4 fruit fly cellular contexts compared by ENCODE assay signal in the genomic region with DNA sequence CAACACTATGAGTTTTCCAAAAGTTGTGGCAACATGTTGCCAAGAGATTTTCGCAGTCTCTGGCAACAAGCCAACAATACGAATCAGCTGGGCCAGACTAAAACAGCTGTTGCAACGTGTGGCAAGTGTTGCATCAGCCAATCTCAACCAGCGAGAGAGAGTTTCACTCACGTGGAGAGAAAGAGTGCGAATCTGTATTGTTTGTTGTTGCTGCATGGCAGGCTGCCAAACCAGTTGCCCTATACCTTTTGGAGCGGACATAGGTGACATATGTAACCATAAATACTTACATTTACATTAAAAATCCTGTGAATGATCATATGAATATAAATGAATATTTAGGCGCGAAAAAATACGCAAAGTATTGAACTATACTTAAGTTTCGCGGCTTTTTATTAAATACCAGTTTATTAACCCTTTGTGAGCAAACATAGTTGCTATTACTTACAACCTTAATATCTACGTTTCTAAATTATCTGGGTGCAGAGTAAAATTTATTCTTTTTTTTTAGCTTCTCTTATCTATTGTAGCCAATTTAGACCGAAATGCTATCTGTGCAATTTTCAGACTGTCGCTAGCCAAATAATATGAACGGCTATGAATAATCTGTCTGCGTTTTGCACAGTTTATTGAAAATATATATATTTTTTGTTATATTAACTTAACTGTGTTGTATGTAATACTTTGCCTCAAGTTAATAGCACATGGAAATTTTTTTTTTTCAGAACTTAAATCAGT.
A peak's percentile ranks its signal among the peaks of the same experiment; 100 is the strongest.
TF ChIP-seq lines count a peak whose summit lies in the region.

No protein-coding gene starts in this region.

TF ChIP-seq in whole organism, embryonic, 481 proteins besides CTCF, POLR2A, EP300 and RAD21 (continued from another document and continues in another):
- TF ChIP-seq NK7.1 (GFP tag; optimal IDR thresholded peaks at IDR 0.05; lab: Kevin White, UChicago) (peak; percentile 7), CG9932 (GFP tag; IDR thresholded peaks at IDR 0.05; lab: Robert Waterston, UW) (peak; percentile 14; the same call in 1 of the 2 replicates), stwl (tag; optimal IDR thresholded peaks at IDR 0.05; lab: Kevin White, UChicago) (no peak), CG10366 (GFP tag; IDR thresholded peaks at IDR 0.05; lab: Robert Waterston, UW) (peak; percentile 23; the same call in 1 of the 2 replicates), Lpt (GFP tag; optimal IDR thresholded peaks at IDR 0.05; lab: Kevin White, UChicago) (no peak), CG13624 (GFP tag; optimal IDR thresholded peaks at IDR 0.05; lab: Kevin White, UChicago) (no peak), Xbp1 (GFP tag; optimal IDR thresholded peaks at IDR 0.05; lab: Kevin White, UChicago) (peak; percentile 24), CG4424 (GFP tag; optimal IDR thresholded peaks at IDR 0.05; lab: Kevin White, UChicago) (peak; percentile 36), gem (tag; optimal IDR thresholded peaks at IDR 0.05; lab: Kevin White, UChicago) (peak; percentile 18), CG15601 (tag; optimal IDR thresholded peaks at IDR 0.05; lab: Kevin White, UChicago) (no peak), btn (GFP tag; optimal IDR thresholded peaks at IDR 0.05; lab: Kevin White, UChicago) (no peak), CG1603 (tag; optimal IDR thresholded peaks at IDR 0.05; lab: Kevin White, UChicago) (peak; percentile 30), CG15479 (GFP tag; optimal IDR thresholded peaks at IDR 0.05; lab: Kevin White, UChicago) (peak; percentile 61), Hmx (GFP tag; optimal IDR thresholded peaks at IDR 0.05; lab: Kevin White, UChicago) (peak; percentile 39), CoRest (tag; optimal IDR thresholded peaks at IDR 0.05; lab: Kevin White, UChicago) (peak; percentile 17), ara (GFP tag; IDR thresholded peaks at IDR 0.05; lab: Robert Waterston, UW) (no peak), Dll (GFP tag; IDR thresholded peaks at IDR 0.05; lab: Robert Waterston, UW; ENCODE audit: partially characterized antibody) (0 out of 4 replicates have a peak, but pooled peaks have one; percentile 16), CG30403 (GFP tag; optimal IDR thresholded peaks at IDR 0.05; lab: Kevin White, UChicago) (peak; percentile 36), cg (GFP tag; optimal IDR thresholded peaks at IDR 0.05; lab: Kevin White, UChicago) (peak; percentile 9), E2f1 (GFP tag; IDR thresholded peaks at IDR 0.05; lab: Robert Waterston, UW) (0 out of 2 replicates have a peak, but pooled peaks have one; percentile 16), CG13424 (tag; optimal IDR thresholded peaks at IDR 0.05; lab: Kevin White, UChicago) (peak; percentile 31), CG7357 (GFP tag; IDR thresholded peaks at IDR 0.05; lab: Robert Waterston, UW) (no peak), CG10274 (GFP tag; optimal IDR thresholded peaks at IDR 0.05; lab: Kevin White, UChicago) (peak; percentile 94), CG10462 (GFP tag; optimal IDR thresholded peaks at IDR 0.05; lab: Kevin White, UChicago) (peak; percentile 20), Trl (optimal IDR thresholded peaks at IDR 0.05; lab: Kevin White, UChicago) (peak; percentile 25 to 57), Trl (GFP tag; optimal IDR thresholded peaks at IDR 0.05; lab: Kevin White, UChicago) (no peak), CG12659 (GFP tag; optimal IDR thresholded peaks at IDR 0.05; lab: Kevin White, UChicago) (peak; percentile 6), Sox100B (GFP tag; optimal IDR thresholded peaks at IDR 0.05; lab: Kevin White, UChicago) (peak; percentile 37), CG2712 (tag; optimal IDR thresholded peaks at IDR 0.05; lab: Kevin White, UChicago) (peak; percentile 9)

TF ChIP-seq in whole organism, prepupa, 60 proteins besides CTCF, POLR2A, EP300 and RAD21 (continued from another document and continues in another):
- TF ChIP-seq CG6792 (GFP tag; optimal IDR thresholded peaks at IDR 0.05; lab: Kevin White, UChicago): peak; percentile 34
- peak; percentile 71 for TF ChIP-seq Sox102F (GFP tag; optimal IDR thresholded peaks at IDR 0.05; lab: Kevin White, UChicago)
- TF ChIP-seq CG11902 (GFP tag; optimal IDR thresholded peaks at IDR 0.05; lab: Kevin White, UChicago): no peak
- TF ChIP-seq CG3032 (tag; optimal IDR thresholded peaks at IDR 0.05; lab: Kevin White, UChicago): peak; percentile 61
- TF ChIP-seq Sox14 (GFP tag; optimal IDR thresholded peaks at IDR 0.05; lab: Kevin White, UChicago): peak; percentile 54
- TF ChIP-seq fkh (GFP tag; optimal IDR thresholded peaks at IDR 0.05; lab: Kevin White, UChicago): no peak
- TF ChIP-seq net (GFP tag; optimal IDR thresholded peaks at IDR 0.05; lab: Kevin White, UChicago): peak; percentile 50
- TF ChIP-seq CG8119 (GFP tag; IDR thresholded peaks at IDR 0.05; lab: Robert Waterston, UW): peak; percentile 52
- peak; percentile 30 for TF ChIP-seq CG6808 (GFP tag; optimal IDR thresholded peaks at IDR 0.05; lab: Kevin White, UChicago)
- TF ChIP-seq CG34406 (GFP tag; optimal IDR thresholded peaks at IDR 0.05; lab: Kevin White, UChicago): peak; percentile 42
- peak; percentile 81 for TF ChIP-seq CG6163 (GFP tag; IDR thresholded peaks at IDR 0.05; lab: Robert Waterston, UW)
- peak; percentile 36 for TF ChIP-seq CG11762 (GFP tag; optimal IDR thresholded peaks at IDR 0.05; lab: Kevin White, UChicago; ENCODE audit: insufficient read depth)
- TF ChIP-seq Hr38 (GFP tag; optimal IDR thresholded peaks at IDR 0.05; lab: Kevin White, UChicago): no peak
- peak; percentile 11 to 25 for TF ChIP-seq ss (GFP tag; optimal IDR thresholded peaks at IDR 0.05; lab: Kevin White, UChicago)
- peak; percentile 45 for TF ChIP-seq CG31627 (GFP tag; optimal IDR thresholded peaks at IDR 0.05; lab: Kevin White, UChicago)
- TF ChIP-seq Eip93F (GFP tag; optimal IDR thresholded peaks at IDR 0.05; lab: Kevin White, UChicago): no peak
- TF ChIP-seq Eip75B (GFP tag; optimal IDR thresholded peaks at IDR 0.05; lab: Kevin White, UChicago): peak; percentile 57
- peak; percentile 61 for TF ChIP-seq CG6276 (GFP tag; optimal IDR thresholded peaks at IDR 0.05; lab: Kevin White, UChicago)
- TF ChIP-seq vri (GFP tag; optimal IDR thresholded peaks at IDR 0.05; lab: Kevin White, UChicago): peak; percentile 54
- TF ChIP-seq CG4318 (GFP tag; optimal IDR thresholded peaks at IDR 0.05; lab: Kevin White, UChicago): peak; percentile 83
- TF ChIP-seq Met (GFP tag; optimal IDR thresholded peaks at IDR 0.05; lab: Kevin White, UChicago): peak; percentile 71
- peak; percentile 21 for TF ChIP-seq CG7368 (GFP tag; optimal IDR thresholded peaks at IDR 0.05; lab: Kevin White, UChicago)
- no peak for TF ChIP-seq CG6854 (GFP tag; optimal IDR thresholded peaks at IDR 0.05; lab: Kevin White, UChicago)
- peak; percentile 55 for TF ChIP-seq acj6 (GFP tag; optimal IDR thresholded peaks at IDR 0.05; lab: Kevin White, UChicago)
- peak; percentile 48 for TF ChIP-seq Ets21C (GFP tag; optimal IDR thresholded peaks at IDR 0.05; lab: Kevin White, UChicago)
- peak; percentile 5 for TF ChIP-seq Lpt (GFP tag; optimal IDR thresholded peaks at IDR 0.05; lab: Kevin White, UChicago)
- TF ChIP-seq achi (GFP tag; optimal IDR thresholded peaks at IDR 0.05; lab: Kevin White, UChicago): peak; percentile 35
- TF ChIP-seq CG3919 (GFP tag; optimal IDR thresholded peaks at IDR 0.05; lab: Kevin White, UChicago): peak; percentile 66
- peak; percentile 87 for TF ChIP-seq CG32006 (GFP tag; optimal IDR thresholded peaks at IDR 0.05; lab: Kevin White, UChicago)
- peak; percentile 37; the same call in 1 of the 2 replicates for TF ChIP-seq CG15336 (GFP tag; IDR thresholded peaks at IDR 0.05; lab: Robert Waterston, UW)
- TF ChIP-seq CG11294 (GFP tag; IDR thresholded peaks at IDR 0.05; lab: Robert Waterston, UW): no peak

TF ChIP-seq in whole organism, pupa, 21 proteins besides CTCF, POLR2A, EP300 and RAD21 (continued from another document):
- TF ChIP-seq CG14655 (GFP tag; optimal IDR thresholded peaks at IDR 0.05; lab: Kevin White, UChicago) (peak; percentile 64), CG13204 (GFP tag; optimal IDR thresholded peaks at IDR 0.05; lab: Kevin White, UChicago) (peak; percentile 24)

TF ChIP-seq in whole organism, wandering third instar larva, 38 proteins besides CTCF, POLR2A, EP300 and RAD21 (continued from another document):
- TF ChIP-seq woc (GFP tag; optimal IDR thresholded peaks at IDR 0.05; lab: Kevin White, UChicago) (peak; percentile 35), Sp1 (GFP tag; optimal IDR thresholded peaks at IDR 0.05; lab: Kevin White, UChicago) (peak; percentile 40), CG9705 (GFP tag; optimal IDR thresholded peaks at IDR 0.05; lab: Kevin White, UChicago) (peak; percentile 24), rgr (GFP tag; optimal IDR thresholded peaks at IDR 0.05; lab: Kevin White, UChicago) (peak; percentile 50), psq (GFP tag; optimal IDR thresholded peaks at IDR 0.05; lab: Kevin White, UChicago) (no peak), foxo (GFP tag; optimal IDR thresholded peaks at IDR 0.05; lab: Kevin White, UChicago) (peak in 1 of 2 experiments; percentile 71), N (GFP tag; optimal IDR thresholded peaks at IDR 0.05; lab: Kevin White, UChicago) (no peak), GATAd (GFP tag; optimal IDR thresholded peaks at IDR 0.05; lab: Kevin White, UChicago) (no peak), OdsH (GFP tag; optimal IDR thresholded peaks at IDR 0.05; lab: Kevin White, UChicago) (peak; percentile 39), Mio (GFP tag; optimal IDR thresholded peaks at IDR 0.05; lab: Kevin White, UChicago) (no peak), Myc (optimal IDR thresholded peaks at IDR 0.05; lab: Kevin White, UChicago) (no peak), ey (GFP tag; optimal IDR thresholded peaks at IDR 0.05; lab: Kevin White, UChicago) (peak; percentile 40), pan (optimal IDR thresholded peaks at IDR 0.05; lab: Kevin White, UChicago) (no peak), brk (GFP tag; optimal IDR thresholded peaks at IDR 0.05; lab: Kevin White, UChicago) (peak; percentile 19), Dfd (GFP tag; optimal IDR thresholded peaks at IDR 0.05; lab: Kevin White, UChicago) (no peak), lola (GFP tag; optimal IDR thresholded peaks at IDR 0.05; lab: Kevin White, UChicago) (no peak), CG32264 (GFP tag; optimal IDR thresholded peaks at IDR 0.05; lab: Kevin White, UChicago) (peak; percentile 55), HLH106 (tag; optimal IDR thresholded peaks at IDR 0.05; lab: Kevin White, UChicago) (peak; percentile 65)
